Fruit fly (Drosophila melanogaster): ENCODE data around the gene CG5984.

DNA sequence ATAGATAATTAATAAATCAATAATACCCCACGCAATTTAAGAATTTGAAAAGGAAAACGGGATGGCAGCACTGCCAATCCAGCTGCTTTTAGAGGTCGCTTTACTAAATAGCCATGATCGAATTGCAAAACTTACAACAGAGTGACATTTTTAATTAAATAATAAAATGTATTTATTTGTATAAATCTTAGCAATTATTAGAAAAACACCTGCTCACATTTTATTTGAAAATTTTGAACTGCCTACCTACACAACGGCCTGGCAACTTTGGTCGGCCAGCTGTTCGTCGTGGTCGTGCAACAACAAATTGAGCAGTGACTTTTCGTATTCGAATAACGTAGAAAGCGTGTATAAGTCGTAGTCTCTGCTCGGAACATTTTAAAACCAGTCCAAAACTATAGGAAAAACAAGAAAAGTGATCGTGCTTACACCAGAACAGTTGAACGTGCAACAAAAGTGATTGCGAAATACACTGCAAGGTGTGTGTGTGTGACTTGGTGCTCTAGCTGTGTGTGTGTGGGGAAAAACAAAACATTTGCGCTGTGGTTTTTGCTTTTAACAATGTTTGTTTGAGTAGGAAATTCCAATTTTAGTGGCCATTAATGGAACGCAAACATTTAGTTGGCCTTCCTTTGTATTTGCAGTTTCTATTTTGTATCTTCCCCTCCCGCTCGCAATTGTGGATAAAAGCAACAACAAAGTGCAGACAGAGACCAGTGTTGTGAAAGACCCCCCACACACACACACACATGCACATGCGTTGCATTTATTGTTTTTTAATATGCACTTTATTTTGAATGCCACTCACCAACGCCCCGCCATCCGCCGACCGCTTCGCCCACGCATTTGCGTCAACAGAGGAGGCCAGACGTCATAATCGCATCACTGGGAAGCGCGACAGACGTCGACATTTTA lies 27.0 kb upstream of the CG5984 start, which contains the start of gene CG5938:
- TF ChIP-seq usp (GFP tag; optimal IDR thresholded peaks at IDR 0.05) (no peak), Rel (GFP tag; optimal IDR thresholded peaks at IDR 0.05) (no peak), Rel (tag; optimal IDR thresholded peaks at IDR 0.05) (peak; percentile 94), dsf (GFP tag; optimal IDR thresholded peaks at IDR 0.05; ENCODE audit: borderline replicate concordance) (no peak), br (GFP tag; optimal IDR thresholded peaks at IDR 0.05) (peak; percentile 14), dmrt93B (GFP tag; optimal IDR thresholded peaks at IDR 0.05) (no peak), Dfd (GFP tag; optimal IDR thresholded peaks at IDR 0.05) (no peak), Hr83 (GFP tag; optimal IDR thresholded peaks at IDR 0.05; ENCODE audit: poor library complexity, severe bottlenecking) (peak; percentile 49), h (GFP tag; optimal IDR thresholded peaks at IDR 0.05) (peak; percentile 31), pan (optimal IDR thresholded peaks at IDR 0.05) (no peak), foxo (GFP tag; optimal IDR thresholded peaks at IDR 0.05) (peak in 1 of 2 experiments; percentile 21), Hr78 (GFP tag; optimal IDR thresholded peaks at IDR 0.05) (no peak), CrebA (GFP tag; optimal IDR thresholded peaks at IDR 0.05; ENCODE audit: borderline replicate concordance) (no peak), Vsx2 (GFP tag; optimal IDR thresholded peaks at IDR 0.05; ENCODE audit: partially characterized antibody) (no peak), woc (GFP tag; optimal IDR thresholded peaks at IDR 0.05) (no peak)

Data from whole organism, wandering third instar larva.